Worm (Caenorhabditis elegans): ENCODE results near the gene Y54E2A.9.

The Y54E2A.9 gene

DNA sequence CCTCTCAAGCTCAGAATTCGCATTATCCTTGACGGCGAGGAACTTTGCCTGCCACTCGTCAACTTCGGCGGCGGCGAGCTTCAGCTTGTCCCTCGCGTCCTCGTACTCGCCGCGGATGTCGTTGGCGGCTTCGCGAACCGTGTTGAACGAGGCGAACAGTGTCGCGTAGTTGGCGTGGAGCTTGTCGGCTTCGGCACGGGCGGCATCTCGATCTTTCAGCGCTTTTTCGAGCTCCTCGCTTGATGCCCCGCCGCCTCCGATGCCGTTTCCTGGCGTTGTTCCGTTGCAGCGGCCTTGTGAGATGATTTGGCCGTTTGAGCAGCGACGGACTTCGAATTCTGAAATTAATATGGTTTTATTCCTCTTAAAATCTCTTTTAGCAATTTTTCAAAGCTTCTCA is 32.6 kb downstream of the Y54E2A.9 start:
- TF ChIP-seq flh-1 (GFP tag; optimal IDR thresholded peaks at IDR 0.05) (no peak), bed-3 (GFP tag; optimal IDR thresholded peaks at IDR 0.05) (no peak), lsy-2 (tag; optimal IDR thresholded peaks at IDR 0.05) (no peak), elt-3 (tag; optimal IDR thresholded peaks at IDR 0.05) (no peak), nhr-76 (tag; optimal IDR thresholded peaks at IDR 0.05) (no peak), elt-1 (tag; optimal IDR thresholded peaks at IDR 0.05; ENCODE audit: borderline replicate concordance, insufficient read depth) (no peak), ham-2 (GFP tag; optimal IDR thresholded peaks at IDR 0.05) (no peak), tbx-8 (GFP tag; optimal IDR thresholded peaks at IDR 0.05) (no peak), nhr-237 (tag; optimal IDR thresholded peaks at IDR 0.05) (no peak), M03D4.4 (tag; optimal IDR thresholded peaks at IDR 0.05) (no peak), sem-2 (GFP tag; optimal IDR thresholded peaks at IDR 0.05) (no peak), unc-39 (tag; optimal IDR thresholded peaks at IDR 0.05) (no peak), sptf-1 (tag; optimal IDR thresholded peaks at IDR 0.05) (no peak), mep-1 (tag; optimal IDR thresholded peaks at IDR 0.05) (no peak)

DNA sequence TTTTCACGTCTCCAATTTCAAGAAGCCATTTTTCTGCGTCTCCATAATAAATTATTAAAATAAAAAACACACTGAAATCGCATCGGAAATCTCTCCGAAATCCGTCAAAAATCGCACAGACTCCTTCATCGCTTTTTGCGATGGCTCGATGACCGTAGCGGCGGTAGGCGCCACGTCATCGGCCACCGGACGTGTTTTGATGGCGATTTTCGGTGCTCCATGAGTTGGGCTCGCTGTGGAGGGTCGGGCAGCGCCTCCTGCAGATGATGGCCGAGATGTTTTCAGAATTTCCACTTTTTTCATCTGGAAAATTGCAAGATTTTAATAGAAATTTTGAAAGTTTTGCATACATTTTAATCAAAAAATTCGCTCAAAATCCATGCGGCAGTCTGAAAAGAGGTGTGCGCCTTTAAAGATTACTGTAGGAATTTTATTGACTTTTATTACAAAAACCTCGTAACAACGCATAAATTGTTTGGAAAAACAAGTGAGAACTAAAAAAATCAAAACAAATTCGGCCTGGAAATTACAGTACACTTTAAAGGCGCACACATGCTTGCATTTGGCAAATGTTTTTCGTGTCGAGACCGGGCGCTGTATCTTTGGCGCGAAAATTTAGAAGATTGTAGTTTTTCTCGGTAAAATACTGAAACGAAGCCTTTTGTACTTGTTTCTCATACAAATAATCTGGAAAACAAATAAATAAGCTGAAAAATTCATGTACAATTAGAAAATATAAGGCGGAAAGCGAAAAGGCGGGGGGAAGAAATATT is 33.4 kb downstream of the Y54E2A.9 start, which contains the start of gene smg-9:
TSS of gene smg-9 (minus strand) at position 663 of the 773 bp plus-strand sequence.
- no peak for TF ChIP-seq ztf-11 (tag; optimal IDR thresholded peaks at IDR 0.05)
- no peak for TF ChIP-seq cnd-1 (tag; optimal IDR thresholded peaks at IDR 0.05)
- no peak for TF ChIP-seq lin-32 (GFP tag; optimal IDR thresholded peaks at IDR 0.05)
- no peak for TF ChIP-seq mls-2 (tag; optimal IDR thresholded peaks at IDR 0.05)
- TF ChIP-seq mab-5 (tag; optimal IDR thresholded peaks at IDR 0.05): no peak
- TF ChIP-seq nhr-76 (tag; optimal IDR thresholded peaks at IDR 0.05): no peak
- no peak for TF ChIP-seq ham-2 (GFP tag; optimal IDR thresholded peaks at IDR 0.05)
- TF ChIP-seq drap-1 (GFP tag; optimal IDR thresholded peaks at IDR 0.05): no peak
- no peak for TF ChIP-seq blmp-1 (tag; optimal IDR thresholded peaks at IDR 0.05)
- TF ChIP-seq lin-13 (tag; optimal IDR thresholded peaks at IDR 0.05): no peak
- TF ChIP-seq unc-62 (GFP tag; optimal IDR thresholded peaks at IDR 0.05): no peak
- no peak for TF ChIP-seq hlh-1 (tag; optimal IDR thresholded peaks at IDR 0.05)
- TF ChIP-seq snpc-4 (tag; optimal IDR thresholded peaks at IDR 0.05): no peak
- TF ChIP-seq nhr-2 (tag; optimal IDR thresholded peaks at IDR 0.05): no peak
- TF ChIP-seq zip-8 (tag; optimal IDR thresholded peaks at IDR 0.05): no peak
- TF ChIP-seq lsy-2 (tag; optimal IDR thresholded peaks at IDR 0.05): no peak
- TF ChIP-seq nhr-12 (tag; optimal IDR thresholded peaks at IDR 0.05): no peak
- no peak for TF ChIP-seq elt-1 (tag; optimal IDR thresholded peaks at IDR 0.05; ENCODE audit: borderline replicate concordance, insufficient read depth)
- no peak for TF ChIP-seq tbx-8 (GFP tag; optimal IDR thresholded peaks at IDR 0.05)
- no peak for TF ChIP-seq pha-4 (tag; optimal IDR thresholded peaks at IDR 0.05)

- TF ChIP-seq ceh-43 (GFP tag; optimal IDR thresholded peaks at IDR 0.05): no peak
- TF ChIP-seq nhr-237 (tag; optimal IDR thresholded peaks at IDR 0.05): no peak
- TF ChIP-seq ceh-83 (GFP tag; optimal IDR thresholded peaks at IDR 0.05): no peak
- no peak for TF ChIP-seq M03D4.4 (tag; optimal IDR thresholded peaks at IDR 0.05)
- TF ChIP-seq sem-2 (GFP tag; optimal IDR thresholded peaks at IDR 0.05): no peak
- no peak for TF ChIP-seq elt-3 (tag; optimal IDR thresholded peaks at IDR 0.05)
- TF ChIP-seq mep-1 (tag; optimal IDR thresholded peaks at IDR 0.05): no peak
- TF ChIP-seq ces-1 (GFP tag; optimal IDR thresholded peaks at IDR 0.05): no peak
These were observed 40.7 kb downstream of the Y54E2A.9 start for ce11 chrII:14745127-14745526.

DNA sequence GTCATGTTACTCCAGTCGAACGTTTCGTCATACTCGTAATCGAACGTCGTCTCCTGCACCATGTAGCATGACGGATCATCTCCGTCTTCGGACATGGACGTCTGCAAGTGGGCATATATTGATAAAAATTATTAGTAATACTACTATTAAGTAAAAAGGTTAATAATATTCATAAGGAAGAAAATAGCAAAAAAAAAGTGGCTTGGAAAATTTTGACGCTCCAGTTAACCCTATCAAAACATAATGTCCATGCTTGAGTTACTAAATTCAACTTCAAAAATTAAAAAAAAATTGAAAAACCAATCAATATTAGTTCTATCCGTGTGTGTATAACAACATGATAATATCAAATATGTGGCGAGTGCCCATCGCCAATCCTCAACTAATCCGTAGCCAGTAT is 46.7 kb downstream of the Y54E2A.9 start, which contains the start of gene npr-34:
TSS of gene npr-34 (minus strand) at position 101 of the 400 bp plus-strand sequence.
- TF ChIP-seq M03D4.4 (tag; optimal IDR thresholded peaks at IDR 0.05) (no peak), nhr-76 (tag; optimal IDR thresholded peaks at IDR 0.05) (no peak), lsy-2 (tag; optimal IDR thresholded peaks at IDR 0.05) (no peak), nhr-12 (tag; optimal IDR thresholded peaks at IDR 0.05) (no peak), sptf-1 (tag; optimal IDR thresholded peaks at IDR 0.05) (no peak), lin-32 (GFP tag; optimal IDR thresholded peaks at IDR 0.05) (no peak), unc-120 (tag; optimal IDR thresholded peaks at IDR 0.05; ENCODE audit: poor library complexity, severe bottlenecking) (no peak), hlh-1 (tag; optimal IDR thresholded peaks at IDR 0.05) (no peak)

Measured in whole organism, mixed stage, embryonic.